Worm (Caenorhabditis elegans): ENCODE results near the gene Y116A8C.29.

The Y116A8C.29 gene

ce11 chrIV:17118585-17118984 is 24.8 kb downstream of the Y116A8C.29 start, which contains the start of gene uaf-2 (continued):
- TF ChIP-seq ceh-32 (tag; optimal IDR thresholded peaks at IDR 0.05; ENCODE audit: poor library complexity), result no peak
- TF ChIP-seq nhr-6 (tag; optimal IDR thresholded peaks at IDR 0.05), result no peak
- no peak for TF ChIP-seq nhr-25 (tag; optimal IDR thresholded peaks at IDR 0.05; ENCODE audit: borderline replicate concordance, insufficient read depth)
- TF ChIP-seq nhr-102 (tag; optimal IDR thresholded peaks at IDR 0.05), result no peak
- TF ChIP-seq skn-1 (tag; optimal IDR thresholded peaks at IDR 0.05), result no peak
- TF ChIP-seq spr-1 (tag; optimal IDR thresholded peaks at IDR 0.05), result no peak
- no peak for TF ChIP-seq daf-12 (tag; optimal IDR thresholded peaks at IDR 0.05)
- no peak for TF ChIP-seq lin-39 (tag; optimal IDR thresholded peaks at IDR 0.05)
- TF ChIP-seq nhr-28 (tag; optimal IDR thresholded peaks at IDR 0.05), result no peak
- no peak for TF ChIP-seq T26A8.4 (GFP tag; IDR thresholded peaks at IDR 0.05)
- TF ChIP-seq ceh-28 (tag; optimal IDR thresholded peaks at IDR 0.05), result no peak
- no peak for TF ChIP-seq zip-11 (GFP tag; IDR thresholded peaks at IDR 0.05)
- TF ChIP-seq nhr-41 (GFP tag; IDR thresholded peaks at IDR 0.05), result no peak
- TF ChIP-seq hlh-11 (tag; optimal IDR thresholded peaks at IDR 0.05), result no peak
- TF ChIP-seq rbr-2 (tag; optimal IDR thresholded peaks at IDR 0.05), result peak; percentile 17
- peak; percentile 44 for TF ChIP-seq dpl-1 (GFP tag; optimal IDR thresholded peaks at IDR 0.05)
- TF ChIP-seq Y48G9A.11 (GFP tag; IDR thresholded peaks at IDR 0.05), result no peak
- TF ChIP-seq lir-3 (tag; optimal IDR thresholded peaks at IDR 0.05), result no peak
- TF ChIP-seq pha-4 (GFP tag; IDR thresholded peaks at IDR 0.05), result peak; percentile 19; the same call in 1 of the 2 replicates
- TF ChIP-seq pha-4 (tag; optimal IDR thresholded peaks at IDR 0.05), result no peak
- TF ChIP-seq zfp-3 (GFP tag; conservative IDR thresholded peaks at IDR 0.05), result no peak
- peak; percentile 65 for TF ChIP-seq mep-1 (tag; optimal IDR thresholded peaks at IDR 0.05)
- no peak for TF ChIP-seq nhr-11 (tag; optimal IDR thresholded peaks at IDR 0.05)
- peak in 1 of 2 experiments; percentile 1 for TF ChIP-seq unc-62 (GFP tag; optimal IDR thresholded peaks at IDR 0.05 in 1 of 2)
- no peak for TF ChIP-seq unc-62 (tag; optimal IDR thresholded peaks at IDR 0.05)
- TF ChIP-seq Y75B8A.6 (GFP tag; IDR thresholded peaks at IDR 0.05), result no peak
- TF ChIP-seq php-3 (GFP tag; IDR thresholded peaks at IDR 0.05), result no peak
- TF ChIP-seq ceh-44 (GFP tag; IDR thresholded peaks at IDR 0.05), result no peak
- TF ChIP-seq Y5F2A.4 (GFP tag; optimal IDR thresholded peaks at IDR 0.05), result no peak
- TF ChIP-seq egl-43 (GFP tag; IDR thresholded peaks at IDR 0.05), result no peak
- TF ChIP-seq R02D3.7 (tag; optimal IDR thresholded peaks at IDR 0.05), result no peak
- no peak for TF ChIP-seq ZK337.2 (GFP tag; IDR thresholded peaks at IDR 0.05)
- no peak for TF ChIP-seq T20F7.1 (GFP tag; optimal IDR thresholded peaks at IDR 0.05)
- TF ChIP-seq madf-5 (GFP tag; IDR thresholded peaks at IDR 0.05), result no peak

DNA sequence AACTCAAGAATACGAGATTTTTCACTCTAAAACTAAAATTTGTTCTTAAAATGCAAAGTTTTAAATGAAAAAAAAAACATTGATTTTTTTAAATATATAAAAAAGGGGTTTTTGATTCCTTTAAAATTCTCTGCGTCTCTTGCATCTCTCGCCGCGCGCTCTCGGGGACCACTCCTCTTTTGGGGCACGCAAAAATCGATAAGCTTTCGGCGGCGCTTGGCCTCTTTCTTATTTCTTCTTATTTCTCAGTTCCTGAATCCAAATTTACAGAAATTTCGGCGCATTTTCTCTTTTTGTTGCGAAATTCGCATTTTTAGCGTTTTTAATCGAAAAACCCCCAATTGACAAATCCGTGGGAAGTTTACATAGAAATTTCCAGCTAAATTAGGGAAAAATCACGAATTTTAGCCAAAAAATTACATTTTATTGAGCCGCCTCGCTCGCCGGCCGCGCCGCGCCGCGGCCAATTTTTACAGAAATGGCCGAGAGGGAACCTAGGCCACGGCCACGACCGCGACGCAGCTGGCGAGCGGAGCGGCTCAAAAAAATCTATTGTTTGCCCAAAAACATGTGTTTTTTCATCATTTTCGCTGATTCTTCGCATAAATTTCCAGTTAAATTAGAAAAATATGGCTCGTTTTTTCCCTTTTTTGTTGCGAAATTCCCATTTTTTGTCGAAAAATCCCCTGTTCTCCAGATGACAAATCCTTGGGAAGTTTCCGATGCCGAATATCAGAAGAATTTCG is 25.3 kb downstream of the Y116A8C.29 start, which contains the start of gene itsn-1:
TSS of gene itsn-1 (plus strand) at position 696 of the 746 bp plus-strand sequence.
- TF ChIP-seq aly-2 (tag; optimal IDR thresholded peaks at IDR 0.05) (no peak), dmd-9 (GFP tag; IDR thresholded peaks at IDR 0.05) (0 out of 2 replicates have a peak, but pooled peaks have one; percentile 6), jun-1 (tag; optimal IDR thresholded peaks at IDR 0.05) (no peak), gei-8 (GFP tag; optimal IDR thresholded peaks at IDR 0.05) (no peak), mes-2 (tag; optimal IDR thresholded peaks at IDR 0.05; ENCODE audit: poor library complexity, severe bottlenecking) (peak; percentile 46), aha-1 (tag) (peak; percentile 24), nhr-25 (tag; optimal IDR thresholded peaks at IDR 0.05; ENCODE audit: borderline replicate concordance, insufficient read depth) (no peak), egl-43 (GFP tag; IDR thresholded peaks at IDR 0.05) (no peak), Y105C5A.15 (GFP tag; IDR thresholded peaks at IDR 0.05) (no peak), snpc-1.2 (GFP tag; IDR thresholded peaks at IDR 0.05) (peak; percentile 68), ceh-32 (tag; optimal IDR thresholded peaks at IDR 0.05; ENCODE audit: poor library complexity) (no peak), set-16 (GFP tag; IDR thresholded peaks at IDR 0.05) (peak; percentile 77), zfp-2 (tag; optimal IDR thresholded peaks at IDR 0.05) (no peak), ceh-20 (GFP tag; IDR thresholded peaks at IDR 0.05) (no peak), tra-1 (GFP tag; IDR thresholded peaks at IDR 0.05) (0 out of 2 replicates have a peak, but pooled peaks have one; percentile 13), madf-5 (GFP tag; IDR thresholded peaks at IDR 0.05) (0 out of 4 replicates have a peak, but pooled peaks of 1 of the 2 experiments have one; percentile 46), madf-9 (GFP tag; conservative IDR thresholded peaks at IDR 0.05) (0 out of 2 replicates have a peak, but pooled peaks have one; percentile 2), nhr-28 (tag; optimal IDR thresholded peaks at IDR 0.05) (no peak), ces-1 (GFP tag; optimal IDR thresholded peaks at IDR 0.05) (no peak), ama-1 (optimal IDR thresholded peaks at IDR 0.05) (no peak), nhr-6 (tag; optimal IDR thresholded peaks at IDR 0.05) (no peak)

Data from whole organism, L4 larva.